Worm (Caenorhabditis elegans) whole organism, L1 larva: ENCODE measurements around the gene K08F4.5.

ENCODE experiments used
- C34B4.2 ChIP-seq: sonication (generic microtip); optimal IDR thresholded peaks from 2 replicates; lab custom pipeline; 2017; ENCODE audit warnings: mild to moderate bottlenecking, missing genetic modification characterization, missing compliant biosample characterization
- Y116A8C.19 ChIP-seq: sonication (generic microtip); optimal IDR thresholded peaks from 2 replicates; lab custom pipeline; 2016; ENCODE audit warnings: missing compliant biosample characterization, missing genetic modification characterization, borderline replicate concordance
- aly-2 ChIP-seq: fragments of 150-350 bp; optimal IDR thresholded peaks from 2 replicates; lab custom pipeline; 2014; ENCODE audit warnings: missing biosample characterization, missing genetic modification characterization
- ceh-8 ChIP-seq: fragments of 200-800 bp; sonication (Bioruptor generic); optimal IDR thresholded peaks from 2 replicates; lab custom pipeline; 2018; ENCODE audit warnings: mild to moderate bottlenecking, missing genetic modification characterization, moderate library complexity, missing compliant biosample characterization
- ceh-90 ChIP-seq: sonication (generic microtip); optimal IDR thresholded peaks from 2 replicates; lab custom pipeline; 2016; ENCODE audit warnings: missing genetic modification characterization, missing compliant biosample characterization
- ces-1 ChIP-seq: fragments of 150-350 bp; optimal IDR thresholded peaks from 2 replicates; lab custom pipeline; 2014; ENCODE audit warnings: missing biosample characterization, missing genetic modification reagents, missing genetic modification characterization
- dsc-1 ChIP-seq: sonication (generic microtip); optimal IDR thresholded peaks from 2 replicates; lab custom pipeline; 2016; ENCODE audit warnings: mild to moderate bottlenecking, missing genetic modification characterization, missing compliant biosample characterization
- egl-27 ChIP-seq, 2 experiments: fragments of 150-350 bp in 1 of 2; sonication (generic microtip); optimal IDR thresholded peaks; 3 replicates each; lab custom pipeline; 2017 to 2018; ENCODE audit warnings: missing biosample characterization in 2 of 2, missing genetic modification characterization in 2 of 2, missing genetic modification reagents in 2 of 2
- ets-5 ChIP-seq: fragments of 200-800 bp; sonication (Bioruptor generic); IDR thresholded peaks from 2 replicates; pipeline ENCODE4 v1.3.6; 2022; ENCODE audit warnings: missing genetic modification characterization, missing compliant biosample characterization
- fkh-10 ChIP-seq: sonication (generic microtip); optimal IDR thresholded peaks from 2 replicates; lab custom pipeline; 2017; ENCODE audit warnings: missing biosample characterization, missing genetic modification reagents, missing genetic modification characterization
- fkh-4 ChIP-seq: sonication (generic microtip); optimal IDR thresholded peaks from 2 replicates; lab custom pipeline; 2016; ENCODE audit warnings: missing compliant biosample characterization, missing genetic modification characterization, borderline replicate concordance
- fkh-8 ChIP-seq: sonication (generic microtip); optimal IDR thresholded peaks from 2 replicates; lab custom pipeline; 2016; ENCODE audit warnings: mild to moderate bottlenecking, missing genetic modification characterization, missing compliant biosample characterization
- fos-1 ChIP-seq: fragments of 150-350 bp; optimal IDR thresholded peaks from 2 replicates; lab custom pipeline; 2014; ENCODE audit warnings: missing biosample characterization, missing genetic modification characterization
- hlh-4 ChIP-seq: sonication (generic microtip); optimal IDR thresholded peaks from 2 replicates; lab custom pipeline; 2016; ENCODE audit warnings: mild to moderate bottlenecking, missing genetic modification characterization, missing compliant biosample characterization
- hpl-2 ChIP-seq: fragments of 150-350 bp; optimal IDR thresholded peaks from 2 replicates; lab custom pipeline; 2014; ENCODE audit warnings: missing biosample characterization, missing genetic modification reagents, missing genetic modification characterization
- lin-13 ChIP-seq: fragments of 150-350 bp; optimal IDR thresholded peaks from 2 replicates; lab custom pipeline; 2014; ENCODE audit warnings: missing biosample characterization, missing genetic modification reagents, missing genetic modification characterization
- lin-14 ChIP-seq: fragments of 200-800 bp; sonication (Bioruptor generic); optimal IDR thresholded peaks from 2 replicates; lab custom pipeline; 2018; ENCODE audit warnings: mild to moderate bottlenecking, missing genetic modification characterization, moderate library complexity, missing compliant biosample characterization
- lin-15B ChIP-seq: fragments of 150-350 bp; sonication (generic microtip); optimal IDR thresholded peaks from 3 replicates; lab custom pipeline; 2014; ENCODE audit warnings: missing biosample characterization, missing genetic modification characterization
- lin-35 ChIP-seq, 2 experiments: fragments of 150-350 bp; optimal IDR thresholded peaks; 2 replicates each; lab custom pipeline; 2014; ENCODE audit warnings: missing biosample characterization in 2 of 2, missing genetic modification characterization in 2 of 2, missing genetic modification reagents in 2 of 2
- lin-39 ChIP-seq: fragments of 150-350 bp; optimal IDR thresholded peaks from 2 replicates; lab custom pipeline; 2014; ENCODE audit warnings: missing biosample characterization, missing genetic modification reagents, missing genetic modification characterization
- lsy-2 ChIP-seq, 2 experiments: fragments of 150-350 bp; optimal IDR thresholded peaks; 2 replicates each; lab custom pipeline; 2014; ENCODE audit warnings: missing biosample characterization in 2 of 2, missing genetic modification characterization in 2 of 2
- mep-1 ChIP-seq: fragments of 150-350 bp; optimal IDR thresholded peaks from 2 replicates; lab custom pipeline; 2014; ENCODE audit warnings: missing biosample characterization, missing genetic modification characterization
- nhr-20 ChIP-seq: sonication (generic microtip); optimal IDR thresholded peaks from 2 replicates; lab custom pipeline; 2016; ENCODE audit warnings: mild to moderate bottlenecking, missing genetic modification characterization, missing compliant biosample characterization
- nhr-28 ChIP-seq: fragments of 150-350 bp; optimal IDR thresholded peaks from 2 replicates; lab custom pipeline; 2014; ENCODE audit warnings: missing biosample characterization, missing genetic modification characterization
- nhr-71 ChIP-seq: sonication (generic microtip); optimal IDR thresholded peaks from 2 replicates; lab custom pipeline; 2016; ENCODE audit warnings: mild to moderate bottlenecking, missing genetic modification characterization, moderate library complexity, missing compliant biosample characterization
- nhr-84 ChIP-seq: sonication (generic microtip); optimal IDR thresholded peaks from 2 replicates; lab custom pipeline; 2017; ENCODE audit warnings: missing biosample characterization, missing genetic modification characterization
- pax-3 ChIP-seq: fragments of 200-800 bp; sonication (Bioruptor generic); optimal IDR thresholded peaks from 2 replicates; lab custom pipeline; 2018; ENCODE audit warnings: mild to moderate bottlenecking, missing genetic modification characterization, moderate library complexity, missing compliant biosample characterization
- pqm-1 ChIP-seq: sonication (generic microtip); optimal IDR thresholded peaks from 3 replicates; lab custom pipeline; 2017; ENCODE audit warnings: missing biosample characterization, missing genetic modification characterization
- skn-1 ChIP-seq: fragments of 150-350 bp; optimal IDR thresholded peaks from 2 replicates; lab custom pipeline; 2014; ENCODE audit warnings: missing biosample characterization, missing genetic modification characterization
- sox-4 ChIP-seq: sonication (generic microtip); optimal IDR thresholded peaks from 2 replicates; lab custom pipeline; 2016; ENCODE audit warnings: missing genetic modification characterization, missing compliant biosample characterization
- unc-130 ChIP-seq: fragments of 150-350 bp; optimal IDR thresholded peaks from 2 replicates; lab custom pipeline; 2017; ENCODE audit warnings: missing biosample characterization, missing genetic modification characterization, inconsistent platforms
- xbp-1 ChIP-seq: sonication (generic microtip); optimal IDR thresholded peaks from 2 replicates; lab custom pipeline; 2016; ENCODE audit warnings: missing genetic modification characterization, missing compliant biosample characterization
- zag-1 ChIP-seq: fragments of 150-350 bp; optimal IDR thresholded peaks from 2 replicates; lab custom pipeline; 2014; ENCODE audit warnings: missing biosample characterization, missing genetic modification characterization
- ztf-11 ChIP-seq, 2 experiments: sonication (generic microtip); optimal IDR thresholded peaks; 2 replicates each; lab custom pipeline; 2016 to 2017; ENCODE audit warnings: missing genetic modification characterization in 2 of 2, missing biosample characterization in 1 of 2, missing compliant biosample characterization in 1 of 2

The K08F4.5 gene

DNA sequence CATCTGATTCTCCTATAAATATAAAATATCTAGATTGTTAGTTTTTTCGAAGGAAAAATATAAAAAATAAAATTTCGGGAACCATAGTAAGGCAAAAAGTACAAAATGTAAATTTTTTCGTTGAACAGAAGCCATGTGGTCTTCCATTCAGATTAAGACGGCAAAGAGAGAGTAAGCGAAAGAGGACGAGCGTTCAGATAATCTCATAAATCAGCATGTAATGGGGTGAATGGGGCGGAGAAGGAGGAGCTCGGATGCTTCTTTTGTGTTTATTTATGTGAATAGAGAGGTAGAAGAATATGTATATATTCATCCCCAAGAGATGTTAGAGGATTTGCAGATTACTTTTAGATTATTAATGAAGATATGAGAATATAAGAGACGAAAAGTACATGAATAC is 38.6 kb upstream of the K08F4.5 start, which contains the start of gene pxf-1:
pxf-1 (minus strand) TSS at position 14 of the 400 bp plus-strand sequence.
- TF ChIP-seq Y116A8C.19 = no peak
- TF ChIP-seq lin-15B (tag; lab: Kevin White, UChicago) = no peak
- TF ChIP-seq nhr-28 = no peak
- no peak for TF ChIP-seq skn-1 (tag; lab: Kevin White, UChicago)
- TF ChIP-seq hlh-4 (tag; lab: Kevin White, UChicago) = no peak
- TF ChIP-seq C34B4.2 = no peak
- no peak for TF ChIP-seq lsy-2 (tag; optimal IDR thresholded peaks at IDR 0.05; lab: Kevin White, UChicago)
- no peak for TF ChIP-seq xbp-1 (tag; lab: Kevin White, UChicago)
- no peak for TF ChIP-seq aly-2 (tag; lab: Kevin White, UChicago)
- no peak for TF ChIP-seq fos-1 (tag; lab: Kevin White, UChicago)
- no peak for TF ChIP-seq ceh-8 (GFP tag; lab: Kevin White, UChicago)
- no peak for TF ChIP-seq hpl-2 (GFP tag; lab: Kevin White, UChicago)
- TF ChIP-seq sox-4 (tag; lab: Kevin White, UChicago) = no peak
- TF ChIP-seq ceh-90 = no peak

ce11 chrIV:10170808-10171207 is 35.1 kb upstream of the K08F4.5 start:
- TF ChIP-seq fkh-10 (GFP tag; lab: Kevin White, UChicago) (peak; percentile 92), fkh-4 (tag; lab: Kevin White, UChicago) (no peak), dsc-1 (tag; lab: Kevin White, UChicago) (no peak), lin-14 (GFP tag; lab: Kevin White, UChicago) (peak; percentile 84), ces-1 (GFP tag; lab: Kevin White, UChicago) (peak; percentile 38), ceh-90 (no peak), egl-27 (tag; optimal IDR thresholded peaks at IDR 0.05; lab: Kevin White, UChicago) (no peak), nhr-71 (tag; lab: Kevin White, UChicago) (peak; percentile 21), ztf-11 (tag; optimal IDR thresholded peaks at IDR 0.05; lab: Kevin White, UChicago) (no peak), ets-5 (no peak), fkh-8 (tag; lab: Kevin White, UChicago) (no peak), lin-39 (tag; lab: Kevin White, UChicago) (no peak)

DNA sequence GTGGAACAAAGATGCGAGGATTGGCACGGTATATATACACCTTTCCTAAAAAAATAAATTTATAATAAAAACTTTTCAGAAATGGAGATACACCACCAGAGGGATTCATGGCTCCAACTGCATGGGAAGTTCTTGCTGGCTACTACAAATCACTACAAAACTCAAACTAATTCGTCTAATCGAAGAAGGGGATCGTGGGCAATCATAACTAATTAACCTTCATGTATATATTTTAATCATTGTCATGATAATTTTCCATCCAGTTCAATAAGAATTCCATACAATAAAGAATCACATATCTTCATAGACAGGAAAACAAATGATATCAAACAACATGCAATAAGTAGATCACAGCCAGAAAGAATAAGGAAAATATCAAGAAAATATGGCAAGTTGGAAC is 28.4 kb upstream of the K08F4.5 start:
- no peak for TF ChIP-seq nhr-20
- no peak for TF ChIP-seq egl-27 (tag; optimal IDR thresholded peaks at IDR 0.05; lab: Kevin White, UChicago)
- TF ChIP-seq zag-1 (tag; lab: Kevin White, UChicago) = no peak
- no peak for TF ChIP-seq lin-15B (tag; lab: Kevin White, UChicago)

- TF ChIP-seq mep-1 (tag; lab: Kevin White, UChicago) = no peak
- TF ChIP-seq pqm-1 (tag; lab: Kevin White, UChicago) = no peak
- TF ChIP-seq ceh-8 (GFP tag; lab: Kevin White, UChicago) = no peak
- no peak for TF ChIP-seq lin-13 (GFP tag; lab: Kevin White, UChicago)
- peak; percentile 25 for TF ChIP-seq pax-3 (tag; lab: Kevin White, UChicago)
- TF ChIP-seq lin-39 (tag; lab: Kevin White, UChicago) = no peak
- TF ChIP-seq unc-130 (tag; lab: Kevin White, UChicago) = no peak
- TF ChIP-seq fkh-8 (tag; lab: Kevin White, UChicago) = peak; percentile 6
- TF ChIP-seq lin-35 (GFP tag; optimal IDR thresholded peaks at IDR 0.05; lab: Kevin White, UChicago) = no peak
- no peak for TF ChIP-seq sox-4 (tag; lab: Kevin White, UChicago)
- no peak for TF ChIP-seq nhr-84
- no peak for TF ChIP-seq ceh-90
- TF ChIP-seq, all 84 proteins: peak for 2
Observed at ce11 chrIV:10161706-10162105, 26.0 kb upstream of the K08F4.5 start, which contains the start of gene pps-1. Gene pps-1, plus strand, starts transcription at chrIV:10162006.
